Fruit fly (Drosophila melanogaster) whole organism, prepupa: ENCODE results near the gene Tmx3.
A peak's percentile ranks its signal among the peaks of the same experiment; 100 is the strongest.

Experiments
- Blimp-1 ChIP-seq: fragments of 200-800 bp; sonication (Bioruptor generic); optimal IDR thresholded peaks from 3 replicates; lab custom pipeline; 2017; ENCODE audit warnings: missing biosample characterization, missing genetic modification characterization, mild to moderate bottlenecking, moderate library complexity, missing genetic modification reagents
- CG10669 ChIP-seq: fragments of 200-800 bp; sonication (Bioruptor generic); optimal IDR thresholded peaks from 3 replicates; lab custom pipeline; 2018; ENCODE audit warnings: missing biosample characterization, mild to moderate bottlenecking, missing genetic modification characterization, moderate library complexity
- CG11294 ChIP-seq: fragments of 200-800 bp; sonication (Bioruptor generic); IDR thresholded peaks from 2 replicates; pipeline ENCODE4 v1.3.6; 2022; ENCODE audit warnings: missing biosample characterization, missing genetic modification characterization
- CG15336 ChIP-seq: fragments of 200-800 bp; sonication (Bioruptor generic); IDR thresholded peaks from 2 replicates; pipeline ENCODE4 v1.3.6; 2022; ENCODE audit warnings: missing biosample characterization, missing genetic modification characterization
- CG1621 ChIP-seq: fragments of 200-800 bp; sonication (Bioruptor generic); optimal IDR thresholded peaks from 3 replicates; lab custom pipeline; 2018; ENCODE audit warnings: missing biosample characterization, mild to moderate bottlenecking, missing genetic modification characterization
- CG3032 ChIP-seq: fragments of 200-800 bp; optimal IDR thresholded peaks from 2 replicates; lab custom pipeline; 2019; ENCODE audit warnings: missing biosample characterization, mild to moderate bottlenecking, missing genetic modification characterization, moderate library complexity
- CG31627 ChIP-seq: fragments of 200-800 bp; sonication (Bioruptor generic); optimal IDR thresholded peaks from 3 replicates; lab custom pipeline; 2016; ENCODE audit warnings: missing biosample characterization, missing genetic modification characterization
- CG32006 ChIP-seq: fragments of 200-800 bp; sonication (Bioruptor generic); optimal IDR thresholded peaks from 3 replicates; lab custom pipeline; 2017; ENCODE audit warnings: missing biosample characterization, mild to moderate bottlenecking, missing genetic modification characterization
- CG34406 ChIP-seq: fragments of 200-800 bp; sonication (Bioruptor generic); optimal IDR thresholded peaks from 3 replicates; lab custom pipeline; 2016; ENCODE audit warnings: missing biosample characterization, missing genetic modification characterization
- CG3919 ChIP-seq: fragments of 200-800 bp; sonication (Bioruptor generic); optimal IDR thresholded peaks from 3 replicates; lab custom pipeline; 2016; ENCODE audit warnings: missing biosample characterization, missing genetic modification characterization
- CG4318 ChIP-seq: fragments of 200-800 bp; sonication (Bioruptor generic); optimal IDR thresholded peaks from 3 replicates; lab custom pipeline; 2017; ENCODE audit warnings: missing biosample characterization, mild to moderate bottlenecking, missing genetic modification characterization
- CG6163 ChIP-seq: fragments of 200-800 bp; sonication (Bioruptor generic); IDR thresholded peaks from 3 replicates; pipeline ENCODE4 v1.3.6; 2022; ENCODE audit warnings: missing biosample characterization, missing genetic modification characterization
- CG6276 ChIP-seq: fragments of 200-800 bp; sonication (Bioruptor generic); optimal IDR thresholded peaks from 2 replicates; lab custom pipeline; 2017; ENCODE audit warnings: missing biosample characterization, mild to moderate bottlenecking, missing genetic modification characterization
- CG6792 ChIP-seq: fragments of 200-800 bp; sonication (Bioruptor generic); optimal IDR thresholded peaks from 3 replicates; lab custom pipeline; 2016; ENCODE audit warnings: missing biosample characterization, missing genetic modification characterization
- CG6808 ChIP-seq: fragments of 200-800 bp; sonication (Bioruptor generic); optimal IDR thresholded peaks from 3 replicates; lab custom pipeline; 2017; ENCODE audit warnings: missing biosample characterization, missing genetic modification characterization, mild to moderate bottlenecking, moderate library complexity, missing genetic modification reagents
- CG7368 ChIP-seq: fragments of 200-800 bp; sonication (Bioruptor generic); optimal IDR thresholded peaks from 3 replicates; lab custom pipeline; 2016; ENCODE audit warnings: missing biosample characterization, missing genetic modification characterization
- CG8119 ChIP-seq: fragments of 200-800 bp; sonication (Bioruptor generic); IDR thresholded peaks from 3 replicates; pipeline ENCODE4 v1.3.6; 2022; ENCODE audit warnings: missing biosample characterization, missing genetic modification characterization
- CG8319 ChIP-seq: fragments of 200-800 bp; sonication (Bioruptor generic); optimal IDR thresholded peaks from 3 replicates; lab custom pipeline; 2016; ENCODE audit warnings: missing biosample characterization, missing genetic modification characterization
- CG8632 ChIP-seq: fragments of 200-800 bp; sonication (Bioruptor generic); optimal IDR thresholded peaks from 3 replicates; lab custom pipeline; 2016; ENCODE audit warnings: missing biosample characterization, missing genetic modification characterization
- CG9139 ChIP-seq: fragments of 200-800 bp; sonication (Bioruptor generic); optimal IDR thresholded peaks from 3 replicates; lab custom pipeline; 2017; ENCODE audit warnings: missing biosample characterization, mild to moderate bottlenecking, missing genetic modification characterization
- Eip78C ChIP-seq: fragments of 200-800 bp; sonication (Bioruptor generic); peaks from one replicate; lab custom pipeline; 2016; ENCODE audit warnings: missing biosample characterization, missing genetic modification characterization
- Eip93F ChIP-seq: fragments of 200-800 bp; sonication (Bioruptor generic); optimal IDR thresholded peaks from 2 replicates; lab custom pipeline; 2016; ENCODE audit warnings: missing biosample characterization, mild to moderate bottlenecking, missing genetic modification characterization
- Ets21C ChIP-seq: fragments of 200-800 bp; sonication (Bioruptor generic); optimal IDR thresholded peaks from 3 replicates; lab custom pipeline; 2016; ENCODE audit warnings: missing biosample characterization, missing genetic modification characterization
- Ets96B ChIP-seq: fragments of 200-800 bp; optimal IDR thresholded peaks from 2 replicates; lab custom pipeline; 2019; ENCODE audit warnings: missing biosample characterization, mild to moderate bottlenecking, missing genetic modification characterization, moderate library complexity
- Gug ChIP-seq: fragments of 200-800 bp; sonication (Bioruptor generic); IDR thresholded peaks from 2 replicates; pipeline ENCODE4 v1.3.6; 2022; ENCODE audit warnings: missing biosample characterization, missing genetic modification characterization
- Hr38 ChIP-seq: sonication (Bioruptor generic); optimal IDR thresholded peaks from 2 replicates; lab custom pipeline; 2016; ENCODE audit warnings: missing biosample characterization, missing genetic modification characterization
- Hr39 ChIP-seq: fragments of 200-800 bp; sonication (Bioruptor generic); optimal IDR thresholded peaks from 2 replicates; lab custom pipeline; 2016; ENCODE audit warnings: missing biosample characterization, missing genetic modification characterization
- Hr4 ChIP-seq: fragments of 200-800 bp; sonication (Bioruptor generic); optimal IDR thresholded peaks from 3 replicates; lab custom pipeline; 2016; ENCODE audit warnings: missing biosample characterization, missing genetic modification characterization
- Lpt ChIP-seq: fragments of 200-800 bp; sonication (Bioruptor generic); optimal IDR thresholded peaks from 3 replicates; lab custom pipeline; 2016; ENCODE audit warnings: missing biosample characterization, missing genetic modification characterization
- OdsH ChIP-seq: fragments of 200-800 bp; sonication (Bioruptor generic); optimal IDR thresholded peaks from 3 replicates; lab custom pipeline; 2016; ENCODE audit warnings: missing biosample characterization, missing genetic modification characterization
- Smox ChIP-seq: fragments of 200-800 bp; sonication (Bioruptor generic); optimal IDR thresholded peaks from 3 replicates; lab custom pipeline; 2016; ENCODE audit warnings: missing biosample characterization, missing genetic modification characterization
- Sox15 ChIP-seq: fragments of 200-800 bp; sonication (Bioruptor generic); optimal IDR thresholded peaks from 3 replicates; lab custom pipeline; 2016; ENCODE audit warnings: missing biosample characterization, missing genetic modification characterization
- achi ChIP-seq: fragments of 200-800 bp; sonication (Bioruptor generic); optimal IDR thresholded peaks from 3 replicates; lab custom pipeline; 2016; ENCODE audit warnings: missing biosample characterization, missing genetic modification characterization
- acj6 ChIP-seq: fragments of 200-800 bp; sonication (Bioruptor generic); optimal IDR thresholded peaks from 3 replicates; lab custom pipeline; 2016; ENCODE audit warnings: missing biosample characterization, missing genetic modification characterization
- cyc ChIP-seq: fragments of 200-800 bp; sonication (Bioruptor generic); optimal IDR thresholded peaks from 3 replicates; lab custom pipeline; 2016; ENCODE audit warnings: missing biosample characterization, missing genetic modification characterization
- dac ChIP-seq: fragments of 200-800 bp; sonication (Bioruptor generic); optimal IDR thresholded peaks from 2 replicates; lab custom pipeline; 2017; ENCODE audit warnings: missing biosample characterization, mild to moderate bottlenecking, missing genetic modification characterization
- dsx ChIP-seq: fragments of 200-800 bp; optimal IDR thresholded peaks from 3 replicates; lab custom pipeline; 2019; ENCODE audit warnings: missing biosample characterization, mild to moderate bottlenecking, missing genetic modification characterization, moderate library complexity; ENCODE audit not compliant: poor library complexity, severe bottlenecking
- esn ChIP-seq: fragments of 200-800 bp; sonication (Bioruptor generic); optimal IDR thresholded peaks from 2 replicates; lab custom pipeline; 2016; ENCODE audit warnings: missing biosample characterization, mild to moderate bottlenecking, missing genetic modification characterization, moderate library complexity
- fd59A ChIP-seq: fragments of 200-800 bp; sonication (Bioruptor generic); optimal IDR thresholded peaks from 2 replicates; lab custom pipeline; 2017; ENCODE audit warnings: missing biosample characterization, mild to moderate bottlenecking, missing genetic modification characterization, missing genetic modification reagents
- fd85E ChIP-seq: fragments of 200-800 bp; sonication (Bioruptor generic); optimal IDR thresholded peaks from 3 replicates; lab custom pipeline; 2016; ENCODE audit warnings: missing biosample characterization, missing genetic modification characterization
- fkh ChIP-seq: fragments of 200-800 bp; sonication (Bioruptor generic); optimal IDR thresholded peaks from 3 replicates; lab custom pipeline; 2017; ENCODE audit warnings: missing biosample characterization, mild to moderate bottlenecking, missing genetic modification characterization, moderate library complexity
- net ChIP-seq: fragments of 200-800 bp; sonication (Bioruptor generic); optimal IDR thresholded peaks from 3 replicates; lab custom pipeline; 2016; ENCODE audit warnings: missing biosample characterization, missing genetic modification characterization
- pdm3 ChIP-seq: fragments of 200-800 bp; sonication (Bioruptor generic); optimal IDR thresholded peaks from 3 replicates; lab custom pipeline; 2016; ENCODE audit warnings: missing biosample characterization, missing genetic modification characterization
- salr ChIP-seq, 2 experiments: fragments of 200-800 bp; sonication (Bioruptor generic); optimal IDR thresholded peaks; 3 replicates each; lab custom pipeline; 2016 to 2018; ENCODE audit warnings: missing biosample characterization in 2 of 2, missing genetic modification characterization in 2 of 2, mild to moderate bottlenecking in 1 of 2
- spab ChIP-seq: fragments of 200-800 bp; sonication (Bioruptor generic); optimal IDR thresholded peaks from 2 replicates; lab custom pipeline; 2017; ENCODE audit warnings: missing biosample characterization, mild to moderate bottlenecking, missing genetic modification characterization, missing genetic modification reagents
- svp ChIP-seq: fragments of 200-800 bp; sonication (Bioruptor generic); peaks from one replicate; lab custom pipeline; 2016; ENCODE audit warnings: missing biosample characterization, missing genetic modification characterization
- topi ChIP-seq: fragments of 200-800 bp; sonication (Bioruptor generic); optimal IDR thresholded peaks from 3 replicates; lab custom pipeline; 2016; ENCODE audit warnings: missing biosample characterization, missing genetic modification characterization
- vri ChIP-seq: fragments of 200-800 bp; sonication (Bioruptor generic); optimal IDR thresholded peaks from 3 replicates; lab custom pipeline; 2016; ENCODE audit warnings: missing biosample characterization, mild to moderate bottlenecking, missing genetic modification characterization

Tmx3 gene

dm6 chr3L:16228659-16229205 lies at the start of gene Tmx3 (continued):
- TF ChIP-seq CG32006 (GFP tag; lab: Kevin White, UChicago) (peak; percentile 86), topi (peak; percentile 72), Lpt (GFP tag; lab: Kevin White, UChicago) (no peak), CG15336 (GFP tag; lab: Robert Waterston, UW) (peak; percentile 85), Smox (no peak), CG7368 (peak; percentile 39), vri (GFP tag; lab: Kevin White, UChicago) (no peak), net (peak; percentile 75), Eip93F (peak; percentile 29)

- TF ChIP-seq achi (GFP tag; lab: Kevin White, UChicago) = peak; percentile 72
- TF ChIP-seq CG8319 = peak; percentile 86
- peak; percentile 42 for TF ChIP-seq fd59A
- TF ChIP-seq Hr38 (GFP tag; lab: Kevin White, UChicago) = no peak
- peak; percentile 72 for TF ChIP-seq CG3032 (tag; lab: Kevin White, UChicago)
- TF ChIP-seq Hr4 (GFP tag; lab: Kevin White, UChicago) = peak; percentile 46
- no peak; the same call in 1 of the 2 replicates for TF ChIP-seq CG11294
- peak; percentile 57 for TF ChIP-seq Gug (GFP tag; lab: Robert Waterston, UW)
- TF ChIP-seq CG6808 (GFP tag; lab: Kevin White, UChicago) = peak; percentile 87
- peak; percentile 70 for TF ChIP-seq cyc (GFP tag; lab: Kevin White, UChicago)
- TF ChIP-seq topi = peak; percentile 71
- TF ChIP-seq CG10669 = peak; percentile 83
- TF ChIP-seq acj6 (GFP tag; lab: Kevin White, UChicago) = peak; percentile 73
- TF ChIP-seq Ets21C (GFP tag; lab: Kevin White, UChicago) = no peak
- peak; percentile 83 for TF ChIP-seq CG6163 (GFP tag; lab: Robert Waterston, UW)
- peak; percentile 62 for TF ChIP-seq CG32006 (GFP tag; lab: Kevin White, UChicago)
- TF ChIP-seq vri (GFP tag; lab: Kevin White, UChicago) = peak; percentile 38
- peak; percentile 70 for TF ChIP-seq CG34406 (GFP tag; lab: Kevin White, UChicago)
- TF ChIP-seq Eip93F = no peak
- peak; percentile 72 for TF ChIP-seq OdsH (GFP tag; lab: Kevin White, UChicago)
- peak; percentile 49 for TF ChIP-seq CG1621 (tag; lab: Kevin White, UChicago)
- TF ChIP-seq salr (GFP tag; optimal IDR thresholded peaks at IDR 0.05; lab: Kevin White, UChicago) = peak; percentile 15 to 65
- peak; percentile 84 for TF ChIP-seq CG7368
- TF ChIP-seq Hr39 (GFP tag; lab: Kevin White, UChicago) = peak; percentile 39
- TF ChIP-seq Smox = peak; percentile 52
- TF ChIP-seq fd85E (GFP tag; lab: Kevin White, UChicago) = no peak
- peak; percentile 71 for TF ChIP-seq CG6276 (GFP tag; lab: Kevin White, UChicago)
- peak; percentile 91 for TF ChIP-seq svp (GFP tag; lab: Kevin White, UChicago)
- peak; percentile 45 for TF ChIP-seq CG31627 (GFP tag; lab: Kevin White, UChicago)
- no peak for TF ChIP-seq dac (GFP tag; lab: Kevin White, UChicago)
- peak; percentile 83 for TF ChIP-seq CG8119 (GFP tag; lab: Robert Waterston, UW)
- peak; percentile 28 for TF ChIP-seq Lpt (GFP tag; lab: Kevin White, UChicago)
- peak; percentile 50 for TF ChIP-seq Blimp-1 (GFP tag; lab: Kevin White, UChicago)
- peak; percentile 68 for TF ChIP-seq CG3919
- TF ChIP-seq pdm3 (GFP tag; lab: Kevin White, UChicago) = peak; percentile 46
- peak; percentile 48 for TF ChIP-seq CG6792 (GFP tag; lab: Kevin White, UChicago)
- peak; percentile 88 for TF ChIP-seq spab (GFP tag; lab: Kevin White, UChicago)
- TF ChIP-seq Ets96B = peak; percentile 87
- TF ChIP-seq dsx (GFP tag; lab: Kevin White, UChicago) = peak; percentile 70
- peak; percentile 53 for TF ChIP-seq net
- TF ChIP-seq CG15336 (GFP tag; lab: Robert Waterston, UW) = peak; percentile 75
- TF ChIP-seq esn (GFP tag; lab: Kevin White, UChicago) = peak; percentile 71
- peak; percentile 88 for TF ChIP-seq CG9139 (GFP tag; lab: Kevin White, UChicago)
- peak; percentile 55 for TF ChIP-seq CG8632 (GFP tag; lab: Kevin White, UChicago)
- TF ChIP-seq fkh (GFP tag; lab: Kevin White, UChicago) = no peak
- peak; percentile 28 for TF ChIP-seq Sox15 (GFP tag; lab: Kevin White, UChicago)
- TF ChIP-seq Eip78C (GFP tag; lab: Kevin White, UChicago) = peak; percentile 97
- peak; percentile 48 for TF ChIP-seq CG4318 (GFP tag; lab: Kevin White, UChicago)
Measured at dm6 chr3L:16181330-16181830, 47.5 kb upstream of the Tmx3 start.
